Worm (Caenorhabditis elegans): ENCODE results near the gene C05D12.5.
"Not testable (repeated sequence)": the region's sequence is repeated elsewhere in the genome, so short reads cannot be mapped to it uniquely, and the experiment has no call there.

The C05D12.5 gene

ce11 chrII:11431584-11431983, 2.5 kb upstream of the C05D12.5 start, which contains the start of gene C05D12.4:
TSS of gene C05D12.4 (plus strand) at chrII:11431884.
- no peak for TF ChIP-seq ceh-16 (tag; optimal IDR thresholded peaks at IDR 0.05)
- no peak for TF ChIP-seq unc-39 (tag; optimal IDR thresholded peaks at IDR 0.05)
- TF ChIP-seq ZK546.5 (tag; optimal IDR thresholded peaks at IDR 0.05), result no peak
- no peak for TF ChIP-seq lsy-12 (tag; optimal IDR thresholded peaks at IDR 0.05)
- TF ChIP-seq tbx-2 (tag; optimal IDR thresholded peaks at IDR 0.05), result no peak
- TF ChIP-seq sea-2 (GFP tag; optimal IDR thresholded peaks at IDR 0.05), result no peak

ce11 chrII:11438417-11438816, 4.4 kb downstream of the C05D12.5 start, which contains the start of gene vha-6:
TSS of gene vha-6 (minus strand) at chrII:11438452.
- no peak for TF ChIP-seq egl-27 (tag; optimal IDR thresholded peaks at IDR 0.05)
- peak; percentile 69 for TF ChIP-seq pqm-1 (tag; optimal IDR thresholded peaks at IDR 0.05)
- TF ChIP-seq nfya-1 (tag; optimal IDR thresholded peaks at IDR 0.05; ENCODE audit: insufficient read depth), result no peak
- no peak for TF ChIP-seq skn-1 (tag; optimal IDR thresholded peaks at IDR 0.05)
- TF ChIP-seq elt-2 (tag; optimal IDR thresholded peaks at IDR 0.05), result peak; percentile 83
- no peak for TF ChIP-seq mdl-1 (tag; optimal IDR thresholded peaks at IDR 0.05)

- peak; percentile 46 for TF ChIP-seq lin-15B (tag; optimal IDR thresholded peaks at IDR 0.05)
- peak; percentile 17 for TF ChIP-seq nhr-25 (tag; optimal IDR thresholded peaks at IDR 0.05)
- no peak for TF ChIP-seq elt-3 (tag; optimal IDR thresholded peaks at IDR 0.05)
- peak; percentile 85 for TF ChIP-seq R02D3.7 (tag; optimal IDR thresholded peaks at IDR 0.05)
- peak; percentile 51 for TF ChIP-seq nhr-23 (tag; optimal IDR thresholded peaks at IDR 0.05)
- no peak for TF ChIP-seq nhr-237 (tag; optimal IDR thresholded peaks at IDR 0.05)
- no peak for TF ChIP-seq elt-1 (tag; optimal IDR thresholded peaks at IDR 0.05)
- peak; percentile 37 for TF ChIP-seq nfya-1 (tag; optimal IDR thresholded peaks at IDR 0.05; ENCODE audit: insufficient read depth)
- peak; percentile 67 for TF ChIP-seq lin-39 (tag; optimal IDR thresholded peaks at IDR 0.05)
- TF ChIP-seq nhr-12 (tag; optimal IDR thresholded peaks at IDR 0.05), result no peak
These were observed 6.2 kb downstream of the C05D12.5 start, which contains the start of gene VW02B12L.2 for ce11 chrII:11440265-11440664. TSS of gene VW02B12L.2 (minus strand) at chrII:11440329.

ce11 chrII:11442425-11442824, 8.4 kb downstream of the C05D12.5 start, which contains the start of gene ebp-2:
TSS of gene ebp-2 (plus strand) at chrII:11442725.
- not testable (repeated sequence) for TF ChIP-seq unc-62 (GFP tag; optimal IDR thresholded peaks at IDR 0.05); egl-5 (tag; optimal IDR thresholded peaks at IDR 0.05); nhr-25 (tag; optimal IDR thresholded peaks at IDR 0.05)

ce11 chrII:11443128-11443527, 9.1 kb downstream of the C05D12.5 start:
- TF ChIP-seq elt-1 (tag; optimal IDR thresholded peaks at IDR 0.05) (no peak), nhr-67 (tag; optimal IDR thresholded peaks at IDR 0.05) (no peak), sea-2 (GFP tag; optimal IDR thresholded peaks at IDR 0.05) (no peak), nhr-76 (tag; optimal IDR thresholded peaks at IDR 0.05) (no peak), ceh-9 (tag; optimal IDR thresholded peaks at IDR 0.05) (no peak), unc-39 (tag; optimal IDR thresholded peaks at IDR 0.05) (no peak), unc-62 (GFP tag; optimal IDR thresholded peaks at IDR 0.05) (no peak), fkh-2 (tag; optimal IDR thresholded peaks at IDR 0.05) (no peak), egl-5 (tag; optimal IDR thresholded peaks at IDR 0.05) (no peak), nhr-12 (tag; optimal IDR thresholded peaks at IDR 0.05) (no peak), nhr-25 (tag; optimal IDR thresholded peaks at IDR 0.05) (no peak), skn-1 (tag; optimal IDR thresholded peaks at IDR 0.05) (no peak), lin-15B (tag; optimal IDR thresholded peaks at IDR 0.05) (no peak), fos-1 (tag; optimal IDR thresholded peaks at IDR 0.05) (no peak), hmg-11 (tag; optimal IDR thresholded peaks at IDR 0.05) (no peak), mml-1 (tag; optimal IDR thresholded peaks at IDR 0.05) (no peak), nhr-77 (tag; optimal IDR thresholded peaks at IDR 0.05) (no peak), ama-1 (optimal IDR thresholded peaks at IDR 0.05) (no peak), daf-12 (tag; optimal IDR thresholded peaks at IDR 0.05) (no peak)

ce11 chrII:11443862-11444261, 9.8 kb downstream of the C05D12.5 start, which contains the start of gene adbp-1:
TSS of gene adbp-1 (plus strand) at chrII:11444162.
- no peak for TF ChIP-seq ztf-11 (tag; optimal IDR thresholded peaks at IDR 0.05)
- no peak for TF ChIP-seq unc-39 (tag; optimal IDR thresholded peaks at IDR 0.05)
- TF ChIP-seq sea-2 (GFP tag; optimal IDR thresholded peaks at IDR 0.05), result no peak
- no peak for TF ChIP-seq nhr-12 (tag; optimal IDR thresholded peaks at IDR 0.05)
- no peak for TF ChIP-seq elt-2 (tag; optimal IDR thresholded peaks at IDR 0.05)
- TF ChIP-seq zag-1 (tag; optimal IDR thresholded peaks at IDR 0.05), result no peak
- no peak for TF ChIP-seq nhr-77 (tag; optimal IDR thresholded peaks at IDR 0.05)
- no peak for TF ChIP-seq fos-1 (tag; optimal IDR thresholded peaks at IDR 0.05)
- TF ChIP-seq ceh-9 (tag; optimal IDR thresholded peaks at IDR 0.05), result no peak
- no peak for TF ChIP-seq skn-1 (tag; optimal IDR thresholded peaks at IDR 0.05)
- TF ChIP-seq lin-39 (tag; optimal IDR thresholded peaks at IDR 0.05), result no peak
- no peak for TF ChIP-seq fkh-2 (tag; optimal IDR thresholded peaks at IDR 0.05)
- no peak for TF ChIP-seq elt-1 (tag; optimal IDR thresholded peaks at IDR 0.05)
- no peak for TF ChIP-seq nhr-11 (tag; optimal IDR thresholded peaks at IDR 0.05)
- no peak for TF ChIP-seq hmg-11 (tag; optimal IDR thresholded peaks at IDR 0.05)

Measured in whole organism, L3 larva.